Worm (Caenorhabditis elegans): ENCODE results near the gene frpr-14.

DNA sequence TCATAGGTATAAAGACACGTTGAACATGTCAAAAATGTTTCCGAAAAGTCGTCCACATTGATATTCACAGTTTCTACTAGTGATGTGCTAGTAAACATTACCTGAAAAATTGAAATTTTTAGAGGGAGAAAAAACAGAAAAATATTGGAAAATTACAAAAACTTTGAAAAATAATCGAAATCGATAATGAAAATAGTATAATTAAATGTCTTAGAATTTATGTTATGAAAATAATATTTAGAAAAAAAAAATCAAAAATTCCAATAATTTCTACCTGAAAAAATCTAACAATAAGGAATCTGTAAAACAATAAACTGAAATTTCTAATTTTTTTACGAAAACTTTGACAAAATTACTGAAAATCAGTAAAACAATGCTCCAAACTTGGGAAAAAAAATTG lies 48.7 kb upstream of the frpr-14 start, which contains the start of gene nhl-3:
- TF ChIP-seq rnt-1 (tag; optimal IDR thresholded peaks at IDR 0.05) (no peak), C08G9.2 (tag; optimal IDR thresholded peaks at IDR 0.05) (no peak), elt-2 (tag; optimal IDR thresholded peaks at IDR 0.05) (no peak), unc-86 (tag; optimal IDR thresholded peaks at IDR 0.05) (no peak), fkh-10 (GFP tag; optimal IDR thresholded peaks at IDR 0.05) (no peak)
